Fruit fly (Drosophila melanogaster): Measurements from ENCODE around the gene Rga.

Rga gene

DNA sequence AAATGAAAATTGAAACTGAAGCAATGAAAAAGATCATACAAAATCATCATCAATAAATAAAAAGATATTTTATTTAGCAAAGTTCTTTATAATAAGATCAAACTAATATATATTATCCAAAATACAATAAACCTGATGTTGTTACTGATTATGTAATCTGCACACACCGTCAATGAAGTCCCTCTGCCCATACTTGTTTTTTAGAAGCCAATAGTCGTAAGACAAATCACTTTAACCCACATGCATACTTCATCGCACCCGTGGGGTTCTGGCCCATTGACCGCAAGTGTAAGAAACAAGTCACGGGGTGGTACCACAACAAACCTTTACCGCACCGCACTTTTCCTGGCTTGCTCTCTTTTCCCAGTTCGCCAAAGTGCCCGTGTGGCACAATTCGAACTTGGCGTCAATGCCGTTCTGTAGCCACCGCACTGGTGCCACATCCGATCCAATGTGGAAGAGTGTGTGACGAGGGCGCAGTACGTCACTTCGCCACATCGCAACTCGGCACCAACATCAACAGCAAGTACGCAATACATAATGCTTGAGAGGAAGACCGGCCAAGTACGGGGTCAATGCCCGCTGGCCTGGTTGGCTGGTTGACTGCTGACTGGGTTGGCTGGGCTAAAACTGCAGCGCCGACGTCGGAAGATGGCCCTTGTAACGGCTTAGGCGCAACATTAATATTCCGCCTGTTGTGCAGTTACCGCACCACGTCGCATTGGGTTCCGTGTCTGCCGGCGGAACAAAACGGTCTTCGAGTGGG, 39.8 kb downstream of the Rga start:
- peak; percentile 61 for TF ChIP-seq tj (GFP tag; optimal IDR thresholded peaks at IDR 0.05)
- TF ChIP-seq toe (GFP tag; optimal IDR thresholded peaks at IDR 0.05): no peak

DNA sequence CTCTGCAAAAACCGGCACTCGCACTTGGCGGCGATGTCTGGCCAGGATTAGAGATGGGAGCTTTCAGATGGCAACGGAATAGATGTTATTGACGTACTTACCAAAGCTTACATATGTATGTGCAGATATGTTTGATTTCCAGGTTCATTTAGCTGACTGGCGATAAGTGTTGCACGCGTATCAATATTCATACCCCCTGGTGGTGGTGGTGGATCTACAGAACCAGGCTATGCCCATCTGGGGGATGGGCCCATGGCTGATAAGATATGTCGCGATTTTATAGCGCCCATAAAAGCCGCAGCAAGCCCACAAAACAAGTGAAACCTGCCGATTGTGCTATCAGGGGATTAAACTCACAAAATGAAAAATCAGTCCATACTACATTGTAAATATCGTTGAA, 41.2 kb downstream of the Rga start:
- TF ChIP-seq CG7045 (GFP tag; optimal IDR thresholded peaks at IDR 0.05) (no peak), bab1 (GFP tag; optimal IDR thresholded peaks at IDR 0.05) (no peak), cic (GFP tag; optimal IDR thresholded peaks at IDR 0.05) (peak; percentile 45)

DNA sequence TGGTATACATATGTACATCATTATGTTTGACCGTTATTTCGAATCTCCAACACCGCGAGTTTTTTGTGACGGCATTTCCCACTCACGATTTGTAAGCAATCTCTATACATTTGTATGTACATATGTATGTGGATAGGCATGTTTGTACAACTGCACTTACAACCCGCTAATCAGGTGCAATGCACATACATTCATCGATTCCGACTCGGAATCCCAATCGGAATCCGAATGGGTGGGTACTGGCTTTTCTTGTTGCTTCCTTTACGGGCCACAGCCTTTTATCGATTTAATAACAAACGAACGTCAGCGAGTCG, 41.5 kb downstream of the Rga start:
- TF ChIP-seq CG7045 (GFP tag; optimal IDR thresholded peaks at IDR 0.05) (no peak), cic (GFP tag; optimal IDR thresholded peaks at IDR 0.05) (peak; percentile 66)

- TF ChIP-seq kay (GFP tag; ENCODE audit: borderline replicate concordance) (peak; percentile 58), CG5204 (GFP tag; optimal IDR thresholded peaks at IDR 0.05) (no peak), toe (GFP tag; optimal IDR thresholded peaks at IDR 0.05) (no peak), pad (GFP tag; optimal IDR thresholded peaks at IDR 0.05) (peak; percentile 34), ovo (GFP tag; optimal IDR thresholded peaks at IDR 0.05) (no peak), Crg-1 (GFP tag; optimal IDR thresholded peaks at IDR 0.05) (no peak), Mnt (GFP tag; optimal IDR thresholded peaks at IDR 0.05) (no peak), CG1620 (GFP tag; optimal IDR thresholded peaks at IDR 0.05) (no peak), Hr96 (GFP tag; optimal IDR thresholded peaks at IDR 0.05) (no peak), CG7045 (GFP tag; optimal IDR thresholded peaks at IDR 0.05) (no peak), CG33017 (tag; optimal IDR thresholded peaks at IDR 0.05) (no peak), CG12768 (GFP tag; optimal IDR thresholded peaks at IDR 0.05) (peak; percentile 25), cnc (optimal IDR thresholded peaks at IDR 0.05) (no peak), CG11617 (GFP tag; optimal IDR thresholded peaks at IDR 0.05) (peak; percentile 4), CG14711 (tag; optimal IDR thresholded peaks at IDR 0.05) (peak; percentile 11), tj (GFP tag; optimal IDR thresholded peaks at IDR 0.05) (peak; percentile 37), cic (GFP tag; optimal IDR thresholded peaks at IDR 0.05) (no peak), bab1 (GFP tag; optimal IDR thresholded peaks at IDR 0.05) (no peak), Clk (GFP tag; optimal IDR thresholded peaks at IDR 0.05) (no peak), CG7101 (tag; optimal IDR thresholded peaks at IDR 0.05) (no peak)
Measured at dm6 chr3R:5570635-5571436, 42.1 kb downstream of the Rga start, which contains the start of gene CRMP. Gene CRMP, plus strand, starts transcription at chr3R:5571108.

DNA sequence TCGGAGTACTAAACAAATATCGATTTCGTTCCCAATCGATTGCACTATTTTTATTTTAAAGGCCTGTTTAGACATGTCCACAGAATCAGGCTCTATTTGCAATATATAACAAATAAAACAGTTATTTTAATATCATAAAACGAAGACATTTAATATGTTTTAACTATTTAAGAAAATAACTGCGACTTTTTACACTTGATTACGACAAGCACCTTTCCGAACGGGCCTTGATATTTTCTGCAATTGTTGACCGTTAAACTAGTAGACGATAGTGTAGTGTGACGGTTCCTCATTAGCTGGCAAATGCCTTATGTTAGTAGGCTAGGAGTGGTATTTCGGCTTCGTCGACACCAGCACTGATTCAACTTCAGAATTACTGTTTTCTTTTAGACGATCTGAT, 44.3 kb downstream of the Rga start, which contains the start of the genes CG2931 and Rheb:
CG2931 (minus strand) TSS at position 26 of the 400 bp plus-strand sequence.
Rheb (plus strand) TSS at position 332 of the 400 bp plus-strand sequence.
- peak; percentile 66 for TF ChIP-seq CG11617 (GFP tag; optimal IDR thresholded peaks at IDR 0.05)
- peak; percentile 77 for TF ChIP-seq Mnt (GFP tag; optimal IDR thresholded peaks at IDR 0.05)
- no peak for TF ChIP-seq toe (GFP tag; optimal IDR thresholded peaks at IDR 0.05)
- TF ChIP-seq cic (GFP tag; optimal IDR thresholded peaks at IDR 0.05): peak; percentile 13
- TF ChIP-seq CG12768 (GFP tag; optimal IDR thresholded peaks at IDR 0.05): peak; percentile 44
- TF ChIP-seq bab1 (GFP tag; optimal IDR thresholded peaks at IDR 0.05): peak; percentile 85
- peak; percentile 35 for TF ChIP-seq CG33017 (tag; optimal IDR thresholded peaks at IDR 0.05)
- peak; percentile 70 for TF ChIP-seq CG7101 (tag; optimal IDR thresholded peaks at IDR 0.05)
- TF ChIP-seq Hr96 (GFP tag; optimal IDR thresholded peaks at IDR 0.05): peak; percentile 64
- peak; percentile 65 for TF ChIP-seq CG14711 (tag; optimal IDR thresholded peaks at IDR 0.05)
- TF ChIP-seq Crg-1 (GFP tag; optimal IDR thresholded peaks at IDR 0.05): no peak
- peak; percentile 57 for TF ChIP-seq tj (GFP tag; optimal IDR thresholded peaks at IDR 0.05)
- TF ChIP-seq pad (GFP tag; optimal IDR thresholded peaks at IDR 0.05): peak; percentile 42
- TF ChIP-seq Clk (GFP tag; optimal IDR thresholded peaks at IDR 0.05): peak; percentile 44
- peak; percentile 81 for TF ChIP-seq CG1620 (GFP tag; optimal IDR thresholded peaks at IDR 0.05)
- peak; percentile 69 for TF ChIP-seq ovo (GFP tag; optimal IDR thresholded peaks at IDR 0.05)
- no peak for TF ChIP-seq cnc (optimal IDR thresholded peaks at IDR 0.05)
- TF ChIP-seq kay (GFP tag; ENCODE audit: borderline replicate concordance): no peak
- peak; percentile 36 for TF ChIP-seq CG7045 (GFP tag; optimal IDR thresholded peaks at IDR 0.05)
- TF ChIP-seq CG5204 (GFP tag; optimal IDR thresholded peaks at IDR 0.05): no peak

- TF ChIP-seq toe (GFP tag; optimal IDR thresholded peaks at IDR 0.05) (no peak), CG11617 (GFP tag; optimal IDR thresholded peaks at IDR 0.05) (peak; percentile 80), CG5204 (GFP tag; optimal IDR thresholded peaks at IDR 0.05) (no peak), CG33017 (tag; optimal IDR thresholded peaks at IDR 0.05) (peak; percentile 91), tj (GFP tag; optimal IDR thresholded peaks at IDR 0.05) (peak; percentile 35), cic (GFP tag; optimal IDR thresholded peaks at IDR 0.05) (peak; percentile 88), CG7045 (GFP tag; optimal IDR thresholded peaks at IDR 0.05) (peak; percentile 87), Mnt (GFP tag; optimal IDR thresholded peaks at IDR 0.05) (peak; percentile 68), ovo (GFP tag; optimal IDR thresholded peaks at IDR 0.05) (no peak), bab1 (GFP tag; optimal IDR thresholded peaks at IDR 0.05) (peak; percentile 62), CG12768 (GFP tag; optimal IDR thresholded peaks at IDR 0.05) (peak; percentile 87), Hr96 (GFP tag; optimal IDR thresholded peaks at IDR 0.05) (peak; percentile 69), pad (GFP tag; optimal IDR thresholded peaks at IDR 0.05) (peak; percentile 56), CG1620 (GFP tag; optimal IDR thresholded peaks at IDR 0.05) (no peak), cnc (optimal IDR thresholded peaks at IDR 0.05) (peak in 1 of 2 experiments; percentile 9), CG7101 (tag; optimal IDR thresholded peaks at IDR 0.05) (peak; percentile 89), Clk (GFP tag; optimal IDR thresholded peaks at IDR 0.05) (peak; percentile 71), Crg-1 (GFP tag; optimal IDR thresholded peaks at IDR 0.05) (no peak), kay (GFP tag; ENCODE audit: borderline replicate concordance) (no peak), CG14711 (tag; optimal IDR thresholded peaks at IDR 0.05) (peak; percentile 89)
Measured at dm6 chr3R:5565623-5566022, 47.3 kb downstream of the Rga start.

Data from whole organism, adult.